Fruit fly (Drosophila melanogaster): ENCODE data around the gene CG13601.

Gene CG13601

dm6 chr3R:23893460-23893859 lies 34.0 kb downstream of the CG13601 start, which contains the start of gene tbrd-1:
Gene tbrd-1, minus strand, starts transcription at chr3R:23893560.
- no peak for TF ChIP-seq CG32121 (GFP tag; IDR thresholded peaks at IDR 0.05)

- TF ChIP-seq CG15710 (tag; optimal IDR thresholded peaks at IDR 0.05) (peak; percentile 27), CG9948 (tag; optimal IDR thresholded peaks at IDR 0.05) (no peak)
These were observed 36.5 kb downstream of the CG13601 start, which contains the start of gene TfIIA-S for dm6 chr3R:23890886-23891285. Gene TfIIA-S, minus strand, starts transcription at chr3R:23891060.

dm6 chr3R:23889922-23890321 lies 37.5 kb downstream of the CG13601 start, which contains the start of gene Pli:
Gene Pli, minus strand, starts transcription at chr3R:23890052.
- TF ChIP-seq EcR (GFP tag; optimal IDR thresholded peaks at IDR 0.05) (peak; percentile 24), CG8159 (tag; optimal IDR thresholded peaks at IDR 0.05) (peak; percentile 40), CG15710 (tag; optimal IDR thresholded peaks at IDR 0.05) (peak; percentile 2), CG34367 (tag; optimal IDR thresholded peaks at IDR 0.05) (no peak), Snoo (tag; optimal IDR thresholded peaks at IDR 0.05) (no peak), CG17806 (tag; optimal IDR thresholded peaks at IDR 0.05) (peak; percentile 5)

dm6 chr3R:23888273-23889220 lies 38.9 kb downstream of the CG13601 start:
- TF ChIP-seq fd96Ca (GFP tag; IDR thresholded peaks at IDR 0.05) = no peak
- TF ChIP-seq CG32121 (GFP tag; IDR thresholded peaks at IDR 0.05) = peak; percentile 26; the same call in 1 of the 2 replicates
- TF ChIP-seq CG17806 (tag; optimal IDR thresholded peaks at IDR 0.05) = no peak
- TF ChIP-seq CG8159 (tag; optimal IDR thresholded peaks at IDR 0.05) = peak; percentile 4
- no peak for TF ChIP-seq CG14655 (GFP tag; optimal IDR thresholded peaks at IDR 0.05)
- no peak for TF ChIP-seq gl (tag; optimal IDR thresholded peaks at IDR 0.05)
- TF ChIP-seq Pif1A (GFP tag; optimal IDR thresholded peaks at IDR 0.05) = no peak
- peak; percentile 40 for TF ChIP-seq Snoo (tag; optimal IDR thresholded peaks at IDR 0.05)
- no peak for TF ChIP-seq CG12605 (GFP tag; IDR thresholded peaks at IDR 0.05)
- TF ChIP-seq CG4496 (GFP tag; IDR thresholded peaks at IDR 0.05) = peak; percentile 58; the same call in 2 of the 3 replicates
- TF ChIP-seq EcR (GFP tag; optimal IDR thresholded peaks at IDR 0.05) = peak; percentile 5
- TF ChIP-seq D1 (tag; optimal IDR thresholded peaks at IDR 0.05) = no peak
- TF ChIP-seq rn (GFP tag; IDR thresholded peaks at IDR 0.05) = 0 out of 2 replicates have a peak, but pooled peaks have one; percentile 24
- TF ChIP-seq CG15710 (tag; optimal IDR thresholded peaks at IDR 0.05) = peak; percentile 2
- peak; percentile 42 for TF ChIP-seq Ets98B (GFP tag; IDR thresholded peaks at IDR 0.05)
- TF ChIP-seq CG34367 (tag; optimal IDR thresholded peaks at IDR 0.05) = no peak

- TF ChIP-seq CG10348 (GFP tag; IDR thresholded peaks at IDR 0.05) (no peak), CG8159 (tag; optimal IDR thresholded peaks at IDR 0.05) (no peak), CG17806 (tag; optimal IDR thresholded peaks at IDR 0.05) (peak; percentile 23), CG12605 (GFP tag; IDR thresholded peaks at IDR 0.05) (no peak), CG15710 (tag; optimal IDR thresholded peaks at IDR 0.05) (no peak), Pif1A (GFP tag; optimal IDR thresholded peaks at IDR 0.05) (no peak), CG14655 (GFP tag; optimal IDR thresholded peaks at IDR 0.05) (no peak), CG32121 (GFP tag; IDR thresholded peaks at IDR 0.05) (peak; percentile 45), EcR (GFP tag; optimal IDR thresholded peaks at IDR 0.05) (no peak), gl (tag; optimal IDR thresholded peaks at IDR 0.05) (no peak), Ets98B (GFP tag; IDR thresholded peaks at IDR 0.05) (peak; percentile 27; the same call in 1 of the 2 replicates), CG4496 (GFP tag; IDR thresholded peaks at IDR 0.05) (peak; percentile 74), D1 (tag; optimal IDR thresholded peaks at IDR 0.05) (no peak), CG13204 (GFP tag; optimal IDR thresholded peaks at IDR 0.05) (no peak), Snoo (tag; optimal IDR thresholded peaks at IDR 0.05) (no peak), CG9948 (tag; optimal IDR thresholded peaks at IDR 0.05) (no peak), fd96Ca (GFP tag; IDR thresholded peaks at IDR 0.05) (peak; percentile 75), Pif1B (GFP tag; optimal IDR thresholded peaks at IDR 0.05) (no peak), CG34367 (tag; optimal IDR thresholded peaks at IDR 0.05) (peak; percentile 10), CG8301 (tag; optimal IDR thresholded peaks at IDR 0.05) (peak; percentile 44), rn (GFP tag; IDR thresholded peaks at IDR 0.05) (0 out of 2 replicates have a peak, but pooled peaks have one; percentile 30)
These were observed 39.9 kb downstream of the CG13601 start for dm6 chr3R:23887572-23887971.

- TF ChIP-seq Pif1B (GFP tag; optimal IDR thresholded peaks at IDR 0.05) (peak; percentile 88), CG12605 (GFP tag; IDR thresholded peaks at IDR 0.05) (peak; percentile 97), CG15710 (tag; optimal IDR thresholded peaks at IDR 0.05) (peak; percentile 95), CG8159 (tag; optimal IDR thresholded peaks at IDR 0.05) (peak; percentile 96), gl (tag; optimal IDR thresholded peaks at IDR 0.05) (peak; percentile 82), D1 (tag; optimal IDR thresholded peaks at IDR 0.05) (peak; percentile 86), CG4496 (GFP tag; IDR thresholded peaks at IDR 0.05) (peak; percentile 99), CG10348 (GFP tag; IDR thresholded peaks at IDR 0.05) (peak; percentile 94), CG14655 (GFP tag; optimal IDR thresholded peaks at IDR 0.05) (peak; percentile 98), CG9948 (tag; optimal IDR thresholded peaks at IDR 0.05) (peak; percentile 97), CG32121 (GFP tag; IDR thresholded peaks at IDR 0.05) (peak; percentile 99), EcR (GFP tag; optimal IDR thresholded peaks at IDR 0.05) (no peak), CG17806 (tag; optimal IDR thresholded peaks at IDR 0.05) (peak; percentile 96), CG13204 (GFP tag; optimal IDR thresholded peaks at IDR 0.05) (peak; percentile 76), fd96Ca (GFP tag; IDR thresholded peaks at IDR 0.05) (peak; percentile 91), CG8301 (tag; optimal IDR thresholded peaks at IDR 0.05) (peak; percentile 98), rn (GFP tag; IDR thresholded peaks at IDR 0.05) (peak; percentile 95), Ets98B (GFP tag; IDR thresholded peaks at IDR 0.05) (peak; percentile 98), Pif1A (GFP tag; optimal IDR thresholded peaks at IDR 0.05) (peak; percentile 93), Snoo (tag; optimal IDR thresholded peaks at IDR 0.05) (peak; percentile 87), CG34367 (tag; optimal IDR thresholded peaks at IDR 0.05) (peak; percentile 93)
These were observed 40.4 kb downstream of the CG13601 start for dm6 chr3R:23887096-23887421.

Measured in whole organism, pupa.